Fruit fly (Drosophila melanogaster) S2 (cell line): ENCODE measurements around the gene CG9706.

ENCODE experiments used
- CG8478 ChIP-seq: fragments of >200 bp; optimal IDR thresholded peaks from 2 replicates; lab custom pipeline; 2018
- CTCF ChIP-seq, 2 experiments: fragments of >200 bp; optimal IDR thresholded peaks; 2 replicates each; lab custom pipeline; 2018

DNA sequence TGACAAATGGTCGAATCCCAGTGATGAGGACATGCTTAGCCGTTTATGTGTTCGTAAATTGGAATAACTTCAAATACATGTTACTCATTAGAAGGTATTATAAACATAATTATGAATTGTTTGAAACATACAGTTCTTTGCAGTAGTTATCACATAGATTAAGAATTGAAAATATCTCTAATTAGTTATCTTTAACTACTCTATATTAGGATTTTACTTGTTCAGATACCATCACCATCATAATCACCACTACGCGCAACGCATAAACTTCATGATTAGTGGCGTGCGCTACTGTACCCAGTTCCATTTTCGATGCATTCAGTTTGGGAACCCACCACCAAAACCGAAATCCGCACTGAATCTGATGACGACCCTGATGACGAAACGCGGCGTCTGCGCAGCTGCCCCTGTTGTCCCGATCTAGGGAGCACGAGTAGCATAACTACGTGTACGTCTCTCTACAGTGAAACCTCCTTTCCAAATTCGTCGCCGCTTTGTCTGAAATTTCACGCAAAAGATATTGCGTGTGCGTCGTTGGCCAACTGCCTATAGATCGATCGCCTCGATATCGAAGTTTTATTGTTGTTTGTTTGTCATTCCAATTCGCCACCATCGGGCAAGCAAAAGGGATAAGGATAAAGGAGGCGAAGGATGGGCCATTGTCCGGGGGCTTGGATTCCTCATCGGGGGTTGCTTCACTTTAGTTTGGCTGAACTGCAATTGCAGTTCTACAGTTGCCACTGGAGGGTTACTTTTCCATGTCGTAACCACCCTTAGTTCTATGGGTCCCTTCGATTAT lies 38.7 kb upstream of the CG9706 start:
- TF ChIP-seq CG8478 (no peak), CTCF (optimal IDR thresholded peaks at IDR 0.05; lab: Kevin White, UChicago) (no peak)
